Worm (Caenorhabditis elegans): Measurements from ENCODE around the gene hadb-1.

hadb-1 gene

DNA sequence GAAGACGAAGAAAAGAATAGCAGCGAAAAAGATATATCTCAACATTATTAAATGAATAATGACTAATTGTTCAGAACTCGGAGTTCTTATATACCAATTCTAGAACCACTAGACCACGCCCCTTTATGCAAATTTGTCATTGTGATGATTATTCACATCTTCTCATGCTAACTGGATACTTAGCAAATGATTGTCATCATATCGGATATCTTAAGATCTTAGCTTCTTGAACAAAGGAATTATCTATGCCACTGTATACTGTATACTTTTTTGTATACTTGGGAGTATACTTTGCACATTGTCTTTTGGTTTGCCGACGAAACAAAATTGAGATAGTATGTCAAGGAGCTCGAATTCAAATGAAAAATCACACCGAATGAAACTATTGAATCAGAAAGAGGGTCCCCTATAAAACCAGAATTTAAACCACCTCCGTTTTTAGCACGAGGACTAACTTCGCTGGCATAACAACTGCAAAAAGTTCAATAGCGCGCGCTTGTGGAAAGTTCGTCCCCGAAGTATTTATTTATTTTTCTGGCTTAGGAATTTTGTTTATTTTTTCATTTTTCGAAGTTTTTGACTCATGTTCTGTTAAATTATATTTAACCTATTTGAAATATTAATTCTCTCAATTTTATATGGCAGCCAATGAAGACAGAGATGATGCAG lies 12.1 kb upstream of the hadb-1 start, which contains the start of the genes sdz-1 and vps-33.1 (continued):
- TF ChIP-seq F10B5.3 (tag; optimal IDR thresholded peaks at IDR 0.05) (no peak), nhr-6 (tag; optimal IDR thresholded peaks at IDR 0.05) (peak; percentile 80), dpl-1 (GFP tag; optimal IDR thresholded peaks at IDR 0.05) (peak; percentile 77), lin-15B (tag; optimal IDR thresholded peaks at IDR 0.05) (no peak)

DNA sequence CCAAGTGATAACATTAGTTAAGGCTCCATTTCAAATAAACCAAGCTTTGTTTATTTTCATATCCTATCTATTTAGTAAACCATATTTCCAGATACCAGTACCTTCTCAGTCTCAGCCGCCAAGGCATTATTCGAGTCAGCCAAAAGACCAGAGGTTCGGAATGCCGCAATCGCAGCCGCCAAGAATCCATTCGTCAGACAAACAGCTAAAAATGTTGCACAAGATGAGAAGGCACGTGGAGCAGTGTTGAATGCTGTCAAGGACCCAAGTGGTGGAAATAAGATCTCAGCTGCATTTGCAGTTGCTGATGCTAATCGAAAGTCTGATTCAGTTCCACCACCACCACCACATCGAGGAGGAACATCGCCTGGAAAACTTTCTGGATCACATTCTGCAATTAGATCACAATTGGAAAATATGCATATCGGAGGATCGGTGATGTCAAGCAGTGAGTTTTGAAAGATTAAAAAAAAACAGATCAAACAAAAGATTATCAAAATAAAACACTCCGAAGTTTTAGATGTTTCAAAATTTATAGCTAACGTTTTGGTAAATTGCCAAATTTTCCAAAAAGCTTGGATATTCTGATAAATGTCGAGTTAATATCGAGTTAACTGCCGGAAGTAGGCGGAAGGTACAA lies 9.1 kb upstream of the hadb-1 start:
- TF ChIP-seq lin-13 (GFP tag; optimal IDR thresholded peaks at IDR 0.05) = no peak
- TF ChIP-seq rbr-2 (tag; optimal IDR thresholded peaks at IDR 0.05) = no peak
- TF ChIP-seq daf-19 (GFP tag; conservative IDR thresholded peaks at IDR 0.05) = no peak
- TF ChIP-seq lin-15B (tag; optimal IDR thresholded peaks at IDR 0.05) = no peak
- peak; percentile 88 for TF ChIP-seq aha-1 (tag)
- TF ChIP-seq dpl-1 (GFP tag; optimal IDR thresholded peaks at IDR 0.05) = no peak
- no peak for TF ChIP-seq hlh-11 (tag; optimal IDR thresholded peaks at IDR 0.05)
- peak in 1 of 2 experiments; percentile 98 for TF ChIP-seq unc-62 (GFP tag; optimal IDR thresholded peaks at IDR 0.05 in 1 of 2)
- no peak for TF ChIP-seq unc-62 (tag; optimal IDR thresholded peaks at IDR 0.05)
- no peak for TF ChIP-seq nhr-10 (tag; optimal IDR thresholded peaks at IDR 0.05)
- no peak for TF ChIP-seq spr-3 (GFP tag; optimal IDR thresholded peaks at IDR 0.05)
- TF ChIP-seq aly-2 (tag; optimal IDR thresholded peaks at IDR 0.05) = no peak
- no peak for TF ChIP-seq ceh-62 (tag; optimal IDR thresholded peaks at IDR 0.05)
- TF ChIP-seq zag-1 (tag; optimal IDR thresholded peaks at IDR 0.05) = no peak
- no peak for TF ChIP-seq zfp-2 (tag; optimal IDR thresholded peaks at IDR 0.05)

ce11 chrIII:8696680-8697079 lies 8.4 kb upstream of the hadb-1 start:
- TF ChIP-seq mep-1 (tag; optimal IDR thresholded peaks at IDR 0.05) (peak; percentile 30), hlh-11 (tag; optimal IDR thresholded peaks at IDR 0.05) (peak; percentile 53), madf-9 (GFP tag; conservative IDR thresholded peaks at IDR 0.05) (no peak), nhr-6 (tag; optimal IDR thresholded peaks at IDR 0.05) (peak; percentile 48), dmd-6 (GFP tag; IDR thresholded peaks at IDR 0.05) (peak; percentile 54), pha-4 (GFP tag; IDR thresholded peaks at IDR 0.05) (no peak), pha-4 (tag; optimal IDR thresholded peaks at IDR 0.05) (peak; percentile 28), hlh-30 (tag; optimal IDR thresholded peaks at IDR 0.05; ENCODE audit: insufficient read depth) (peak; percentile 47), lin-38 (GFP tag; IDR thresholded peaks at IDR 0.05) (0 out of 2 replicates have a peak, but pooled peaks have one; percentile 8), dve-1 (tag; optimal IDR thresholded peaks at IDR 0.05; ENCODE audit: insufficient read depth) (peak; percentile 68), mes-2 (tag; optimal IDR thresholded peaks at IDR 0.05; ENCODE audit: poor library complexity, severe bottlenecking) (peak; percentile 61), daf-16 (GFP tag; optimal IDR thresholded peaks at IDR 0.05) (no peak), daf-16 (tag; optimal IDR thresholded peaks at IDR 0.05) (peak; percentile 21), snpc-4 (tag; optimal IDR thresholded peaks at IDR 0.05) (no peak), nhr-28 (tag; optimal IDR thresholded peaks at IDR 0.05) (peak; percentile 94), hif-1 (tag; optimal IDR thresholded peaks at IDR 0.05) (peak in 1 of 2 experiments; percentile 12), Y105C5A.15 (GFP tag; IDR thresholded peaks at IDR 0.05) (no peak), lsy-2 (tag; optimal IDR thresholded peaks at IDR 0.05) (peak in 1 of 2 experiments; percentile 71), zfp-3 (GFP tag; conservative IDR thresholded peaks at IDR 0.05) (no peak)

DNA sequence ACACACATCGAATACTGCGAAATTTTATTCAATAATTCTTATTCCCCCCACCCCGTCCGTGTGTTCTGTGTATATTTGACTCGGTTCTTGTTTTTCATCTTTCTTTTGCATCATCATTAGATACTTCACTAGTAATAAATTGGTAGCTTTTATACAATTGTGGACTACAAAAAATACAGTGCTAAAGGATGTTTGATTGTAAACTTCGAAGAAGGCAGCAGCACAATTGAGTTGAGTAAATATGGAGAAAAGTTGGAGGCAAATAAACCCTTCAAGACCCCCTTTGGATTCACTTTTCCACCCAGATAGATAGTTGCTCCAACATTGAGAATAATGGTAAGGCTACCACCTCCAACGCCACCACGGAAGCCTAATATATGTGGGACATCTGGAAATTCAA lies 5.0 kb upstream of the hadb-1 start, which contains the start of gene B0303.7:
Gene B0303.7 (plus strand): TSS at position 301 of the 400 bp plus-strand sequence.
- TF ChIP-seq zag-1 (tag; optimal IDR thresholded peaks at IDR 0.05) (no peak), ama-1 (optimal IDR thresholded peaks at IDR 0.05) (peak; percentile 17)
